Worm (Caenorhabditis elegans) whole organism, L4/young adult: Measurements from ENCODE around the gene cho-1.

Source experiments
- W03F9.2 ChIP-seq: fragments of 150-350 bp; optimal IDR thresholded peaks from 2 replicates; lab custom pipeline; 2014; ENCODE audit warnings: missing biosample characterization, missing genetic modification characterization
- dao-5 ChIP-seq: sonication (generic microtip); optimal IDR thresholded peaks from 2 replicates; lab custom pipeline; 2016; ENCODE audit warnings: missing genotype, missing genetic modification characterization, moderate library complexity, missing compliant biosample characterization

DNA sequence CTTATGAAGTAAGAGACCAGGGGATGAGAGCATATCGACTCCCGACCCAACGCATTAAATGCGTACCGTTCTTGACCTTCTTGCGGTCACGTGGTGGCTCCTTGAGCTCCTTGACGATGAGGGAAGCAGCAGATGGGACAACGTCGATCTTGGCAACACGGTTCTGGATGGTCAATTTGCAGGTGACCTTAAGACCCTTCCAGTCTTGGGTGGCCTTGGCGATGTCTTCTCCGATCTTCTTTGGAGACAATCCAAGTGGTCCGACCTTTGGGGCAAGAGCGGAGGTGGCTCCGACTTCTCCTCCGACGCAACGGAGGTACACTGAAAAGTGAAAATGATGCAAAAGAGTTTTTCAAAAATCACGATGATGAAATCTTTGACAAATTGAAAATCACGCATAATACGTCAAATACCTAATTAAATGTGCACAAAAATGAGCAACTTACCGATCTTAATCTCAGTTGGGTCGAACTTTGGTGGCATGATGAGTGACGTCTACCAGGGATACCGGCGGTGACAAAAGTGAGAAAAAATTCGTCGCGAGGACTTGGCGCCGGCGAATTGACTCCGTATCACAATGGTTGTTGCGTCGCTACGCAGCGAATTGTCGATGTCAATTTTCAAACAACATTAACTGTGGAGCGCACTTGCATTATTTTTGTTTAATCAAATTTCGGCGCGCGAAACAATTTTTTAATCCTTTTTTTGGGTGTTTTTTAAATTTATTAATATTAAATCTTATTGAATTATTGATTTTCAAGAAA, 25.9 kb upstream of the cho-1 start, which contains the start of gene rpl-12:
- TF ChIP-seq W03F9.2 (tag; lab: Kevin White, UChicago): peak; percentile 98
- no peak for TF ChIP-seq dao-5 (tag; lab: Kevin White, UChicago)
